Fruit fly (Drosophila melanogaster) whole organism, embryonic: ENCODE measurements around the gene Pdxk.

Experiments used
- ATbp ChIP-seq: fragments of 200-800 bp; sonication (Bioruptor generic); optimal IDR thresholded peaks from 2 replicates; lab custom pipeline; 2017; ENCODE audit warnings: missing biosample characterization, mild to moderate bottlenecking, missing genetic modification characterization, missing genetic modification reagents
- CG10209 ChIP-seq: fragments of 200-800 bp; sonication (Bioruptor generic); optimal IDR thresholded peaks from 3 replicates; lab custom pipeline; 2017; ENCODE audit warnings: missing biosample characterization, mild to moderate bottlenecking, missing genetic modification characterization, missing genetic modification reagents
- CG10462 ChIP-seq: fragments of 200-800 bp; sonication (Bioruptor generic); optimal IDR thresholded peaks from 2 replicates; lab custom pipeline; 2016; ENCODE audit warnings: missing biosample characterization, missing genetic modification characterization
- CG11398 ChIP-seq: fragments of 200-800 bp; sonication (Bioruptor generic); optimal IDR thresholded peaks from 2 replicates; lab custom pipeline; 2016; ENCODE audit warnings: missing biosample characterization, missing genetic modification characterization
- CG12155 ChIP-seq: fragments of 200-800 bp; sonication (Bioruptor generic); optimal IDR thresholded peaks from 3 replicates; lab custom pipeline; 2016; ENCODE audit warnings: missing biosample characterization, missing genetic modification characterization
- CG13624 ChIP-seq: fragments of 200-800 bp; sonication (Bioruptor generic); optimal IDR thresholded peaks from 2 replicates; lab custom pipeline; 2016; ENCODE audit warnings: missing biosample characterization, missing genetic modification characterization
- CG14860 ChIP-seq: fragments of 200-800 bp; sonication (Bioruptor generic); IDR thresholded peaks from 3 replicates; pipeline ENCODE4 v1.3.6; 2022; ENCODE audit warnings: missing biosample characterization, missing genetic modification characterization; ENCODE audit not compliant: partially characterized antibody
- CG15269 ChIP-seq: fragments of 200-800 bp; sonication (Bioruptor generic); optimal IDR thresholded peaks from 2 replicates; lab custom pipeline; 2018; ENCODE audit warnings: missing biosample characterization, mild to moderate bottlenecking, missing genetic modification characterization, moderate library complexity
- CG1529 ChIP-seq: fragments of 200-800 bp; sonication (Bioruptor generic); optimal IDR thresholded peaks from 3 replicates; lab custom pipeline; 2018; ENCODE audit warnings: missing biosample characterization, missing genetic modification characterization
- CG1647 ChIP-seq: fragments of 200-800 bp; sonication (Bioruptor generic); optimal IDR thresholded peaks from 3 replicates; lab custom pipeline; 2016; ENCODE audit warnings: missing biosample characterization, missing genetic modification characterization
- CG16815 ChIP-seq: fragments of 200-800 bp; sonication (Bioruptor generic); optimal IDR thresholded peaks from 3 replicates; lab custom pipeline; 2017; ENCODE audit warnings: missing biosample characterization, mild to moderate bottlenecking, missing genetic modification characterization
- CG17186 ChIP-seq: fragments of 200-800 bp; sonication (Bioruptor generic); optimal IDR thresholded peaks from 3 replicates; lab custom pipeline; 2017; ENCODE audit warnings: missing biosample characterization, missing genetic modification reagents, missing genetic modification characterization
- CG30403 ChIP-seq: fragments of 200-800 bp; sonication (Bioruptor generic); optimal IDR thresholded peaks from 3 replicates; lab custom pipeline; 2016; ENCODE audit warnings: missing biosample characterization, missing genetic modification characterization
- CG34376 ChIP-seq: fragments of 200-800 bp; sonication (Bioruptor generic); optimal IDR thresholded peaks from 2 replicates; lab custom pipeline; 2018; ENCODE audit warnings: missing biosample characterization, mild to moderate bottlenecking, missing genetic modification characterization
- CG4617 ChIP-seq: fragments of 200-800 bp; sonication (Bioruptor generic); optimal IDR thresholded peaks from 3 replicates; lab custom pipeline; 2016; ENCODE audit warnings: missing biosample characterization, missing genetic modification characterization, borderline replicate concordance
- CG5953 ChIP-seq: fragments of 200-800 bp; sonication (Bioruptor generic); IDR thresholded peaks from 2 replicates; pipeline ENCODE4 v1.3.6; 2022; ENCODE audit warnings: missing biosample characterization, missing genetic modification characterization
- D ChIP-seq, 2 experiments: fragments of 200-800 bp in 1 of 2; fragments of >200 bp in 1 of 2; sonication (Bioruptor generic) in 1 of 2; optimal IDR thresholded peaks; 2 replicates in 1 of 2; 3 replicates in 1 of 2; lab custom pipeline; 2017; ENCODE audit warnings: mild to moderate bottlenecking in 1 of 2, missing biosample characterization in 1 of 2, missing genetic modification characterization in 1 of 2, missing genetic modification reagents in 1 of 2
- D19B ChIP-seq: fragments of 200-800 bp; sonication (Bioruptor generic); optimal IDR thresholded peaks from 2 replicates; lab custom pipeline; 2017; ENCODE audit warnings: missing biosample characterization, mild to moderate bottlenecking, missing genetic modification characterization
- Fer2 ChIP-seq: fragments of 200-800 bp; sonication (Bioruptor generic); optimal IDR thresholded peaks from 2 replicates; lab custom pipeline; 2018; ENCODE audit warnings: missing biosample characterization, mild to moderate bottlenecking, missing genetic modification characterization, moderate library complexity
- Lpt ChIP-seq: fragments of >200 bp; optimal IDR thresholded peaks from 2 replicates; lab custom pipeline; 2018; ENCODE audit warnings: missing biosample characterization, missing genetic modification characterization
- MTF-1 ChIP-seq: fragments of 200-800 bp; sonication (Bioruptor generic); optimal IDR thresholded peaks from 2 replicates; lab custom pipeline; 2018; ENCODE audit warnings: missing biosample characterization, mild to moderate bottlenecking, missing genetic modification characterization, borderline replicate concordance
- NK7.1 ChIP-seq: fragments of 200-800 bp; sonication (Bioruptor generic); optimal IDR thresholded peaks from 3 replicates; lab custom pipeline; 2016; ENCODE audit warnings: missing biosample characterization, missing genetic modification characterization
- Nf-YA ChIP-seq: fragments of 200-800 bp; sonication (Bioruptor generic); IDR thresholded peaks from 2 replicates; pipeline ENCODE4 v1.3.6; 2022; ENCODE audit warnings: missing biosample characterization, missing genetic modification characterization
- Sry-δ ChIP-seq: fragments of 200-800 bp; sonication (Bioruptor generic); optimal IDR thresholded peaks from 2 replicates; lab custom pipeline; 2016; ENCODE audit warnings: missing biosample characterization, missing genetic modification characterization
- al ChIP-seq: fragments of 200-800 bp; sonication (Bioruptor generic); IDR thresholded peaks from 2 replicates; pipeline ENCODE4 v1.3.6; 2022; ENCODE audit warnings: missing biosample characterization, missing genetic modification characterization
- ara ChIP-seq: fragments of 200-800 bp; sonication (Bioruptor generic); IDR thresholded peaks from 2 replicates; pipeline ENCODE4 v1.3.6; 2022; ENCODE audit warnings: missing biosample characterization, missing genetic modification characterization
- br ChIP-seq: fragments of >200 bp; optimal IDR thresholded peaks from 2 replicates; lab custom pipeline; 2017
- cas ChIP-seq: fragments of 200-800 bp; sonication (Bioruptor generic); IDR thresholded peaks from 2 replicates; pipeline ENCODE4 v1.3.6; 2022; ENCODE audit warnings: missing biosample characterization, missing genetic modification characterization
- chif ChIP-seq, 2 experiments: fragments of 200-800 bp; sonication (Bioruptor generic); optimal IDR thresholded peaks; 3 replicates each; lab custom pipeline; 2016; ENCODE audit warnings: missing biosample characterization in 2 of 2, missing genetic modification characterization in 2 of 2
- dysf ChIP-seq: fragments of 200-800 bp; sonication (Bioruptor generic); IDR thresholded peaks from 3 replicates; pipeline ENCODE4 v1.3.6; 2022; ENCODE audit warnings: missing biosample characterization, missing genetic modification characterization
- exex ChIP-seq: fragments of 200-800 bp; sonication (Bioruptor generic); optimal IDR thresholded peaks from 4 replicates; lab custom pipeline; 2018; ENCODE audit warnings: missing biosample characterization, mild to moderate bottlenecking, missing genetic modification characterization, moderate library complexity
- fd96Cb ChIP-seq: fragments of 200-800 bp; sonication (Bioruptor generic); optimal IDR thresholded peaks from 2 replicates; lab custom pipeline; 2018; ENCODE audit warnings: missing biosample characterization, mild to moderate bottlenecking, missing genetic modification characterization, moderate library complexity
- fu2 ChIP-seq: fragments of 200-800 bp; sonication (Bioruptor generic); optimal IDR thresholded peaks from 2 replicates; lab custom pipeline; 2016; ENCODE audit warnings: missing biosample characterization, missing genetic modification characterization
- lmd ChIP-seq: fragments of 200-800 bp; sonication (Bioruptor generic); IDR thresholded peaks from 2 replicates; pipeline ENCODE4 v1.3.6; 2022; ENCODE audit warnings: missing biosample characterization, missing genetic modification characterization
- lov ChIP-seq, 2 experiments: fragments of 200-800 bp in 1 of 2; fragments of >200 bp in 1 of 2; sonication (Bioruptor generic) in 1 of 2; IDR thresholded peaks in 1 of 2; optimal IDR thresholded peaks in 1 of 2; 2 replicates in 1 of 2; 3 replicates in 1 of 2; pipeline versions ENCODE4 v1.3.6 to Lab custom; 2017 to 2022; ENCODE audit warnings: missing biosample characterization in 1 of 2, missing genetic modification characterization in 1 of 2
- mirr ChIP-seq: fragments of 200-800 bp; sonication (Bioruptor generic); optimal IDR thresholded peaks from 3 replicates; lab custom pipeline; 2018; ENCODE audit warnings: missing biosample characterization, mild to moderate bottlenecking, missing genetic modification characterization
- nerfin-1 ChIP-seq: fragments of 200-800 bp; sonication (Bioruptor generic); optimal IDR thresholded peaks from 3 replicates; lab custom pipeline; 2019; ENCODE audit warnings: missing biosample characterization, mild to moderate bottlenecking, missing genetic modification characterization, moderate library complexity
- onecut ChIP-seq: fragments of 200-800 bp; sonication (Bioruptor generic); IDR thresholded peaks from 2 replicates; pipeline ENCODE4 v1.3.6; 2022; ENCODE audit warnings: missing biosample characterization, missing genetic modification characterization
- pnt ChIP-seq: fragments of 200-800 bp; sonication (Bioruptor generic); optimal IDR thresholded peaks from 3 replicates; lab custom pipeline; 2016; ENCODE audit warnings: missing biosample characterization, missing genetic modification characterization
- pros ChIP-seq: fragments of 200-800 bp; sonication (Bioruptor generic); optimal IDR thresholded peaks from 3 replicates; lab custom pipeline; 2019; ENCODE audit warnings: missing biosample characterization, mild to moderate bottlenecking, missing genetic modification characterization, moderate library complexity
- repo ChIP-seq: fragments of 200-800 bp; sonication (Bioruptor generic); optimal IDR thresholded peaks from 2 replicates; lab custom pipeline; 2016; ENCODE audit warnings: missing biosample characterization, missing genetic modification characterization
- shn ChIP-seq: fragments of 200-800 bp; sonication (Bioruptor generic); optimal IDR thresholded peaks from 3 replicates; lab custom pipeline; 2016; ENCODE audit warnings: missing biosample characterization, missing genetic modification characterization
- sisA ChIP-seq: fragments of 200-800 bp; sonication (Bioruptor generic); IDR thresholded peaks from 2 replicates; pipeline ENCODE4 v1.3.6; 2022; ENCODE audit warnings: missing biosample characterization, missing genetic modification characterization
- tap ChIP-seq: fragments of 200-800 bp; optimal IDR thresholded peaks from 3 replicates; lab custom pipeline; 2019; ENCODE audit warnings: missing biosample characterization, mild to moderate bottlenecking, missing genetic modification characterization, moderate library complexity
- tup ChIP-seq: fragments of 200-800 bp; sonication (Bioruptor generic); optimal IDR thresholded peaks from 2 replicates; lab custom pipeline; 2016; ENCODE audit warnings: missing biosample characterization, mild to moderate bottlenecking, missing genetic modification characterization, moderate library complexity
- unpg ChIP-seq: fragments of 200-800 bp; sonication (Bioruptor generic); optimal IDR thresholded peaks from 3 replicates; lab custom pipeline; 2018; ENCODE audit warnings: missing biosample characterization, mild to moderate bottlenecking, missing genetic modification characterization, moderate library complexity
- vfl ChIP-seq: fragments of 200-800 bp; sonication (Bioruptor generic); optimal IDR thresholded peaks from 2 replicates; lab custom pipeline; 2016; ENCODE audit warnings: missing biosample characterization, missing genetic modification characterization
- wdn ChIP-seq: fragments of 200-800 bp; sonication (Bioruptor generic); IDR thresholded peaks from 2 replicates; pipeline ENCODE4 v1.3.6; 2022; ENCODE audit warnings: missing biosample characterization, missing genetic modification characterization
- zfh1 ChIP-seq: fragments of 200-800 bp; sonication (Bioruptor generic); IDR thresholded peaks from 3 replicates; pipeline ENCODE4 v1.3.6; 2022; ENCODE audit warnings: missing biosample characterization, missing genetic modification characterization

Pdxk gene

DNA sequence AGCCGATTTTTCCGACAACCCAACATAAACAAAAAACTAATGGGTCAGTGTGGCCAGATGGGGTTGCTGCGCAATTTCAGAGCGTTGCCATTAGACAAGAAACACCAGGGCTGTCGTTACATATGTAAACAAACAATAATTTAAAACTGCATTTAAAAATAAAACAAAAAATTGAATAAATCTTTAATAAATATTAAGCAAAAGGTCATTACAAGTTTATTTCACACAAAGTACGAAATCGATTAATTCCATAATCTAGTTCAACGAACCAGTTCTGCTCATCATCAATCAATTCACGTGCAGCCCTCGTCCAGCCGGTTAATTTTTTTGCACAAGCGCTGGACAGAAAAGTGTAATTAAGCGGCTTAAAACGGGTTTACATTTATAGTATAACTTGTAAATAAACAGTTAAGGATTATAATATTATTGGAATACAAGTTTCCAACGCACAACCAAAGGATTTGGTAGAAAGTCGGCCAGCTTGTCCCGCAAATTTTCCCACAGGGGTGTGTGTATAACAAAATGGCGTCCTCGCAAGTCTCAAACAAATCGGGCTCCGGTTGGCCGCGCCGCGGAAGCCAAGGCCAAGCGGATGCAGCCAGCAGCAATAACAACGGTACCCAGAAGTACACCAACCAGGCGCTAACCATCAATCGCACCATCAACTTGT lies 50.8 kb downstream of the Pdxk start, which contains the start of the genes CG4022 and Cpsf5 (continued):
- peak; percentile 81 for TF ChIP-seq tap
- peak; percentile 76 for TF ChIP-seq CG1529 (GFP tag; lab: Kevin White, UChicago)
- peak; percentile 55; the same call in 1 of the 2 replicates for TF ChIP-seq wdn (GFP tag; lab: Robert Waterston, UW)
- no peak for TF ChIP-seq D (optimal IDR thresholded peaks at IDR 0.05; lab: Kevin White, UChicago)
- peak; percentile 75 for TF ChIP-seq D (GFP tag; optimal IDR thresholded peaks at IDR 0.05; lab: Kevin White, UChicago)
- TF ChIP-seq ATbp (GFP tag; lab: Kevin White, UChicago): peak; percentile 62
- peak; percentile 84 for TF ChIP-seq dysf (GFP tag; lab: Robert Waterston, UW)
- TF ChIP-seq CG16815 (GFP tag; lab: Kevin White, UChicago): peak; percentile 70
- no peak for TF ChIP-seq MTF-1 (GFP tag; lab: Kevin White, UChicago)
- no peak for TF ChIP-seq fu2 (GFP tag; lab: Kevin White, UChicago)
- peak; percentile 67 for TF ChIP-seq CG10462 (GFP tag; lab: Kevin White, UChicago)
- TF ChIP-seq mirr (GFP tag; lab: Kevin White, UChicago): peak; percentile 48
- no peak for TF ChIP-seq lov (optimal IDR thresholded peaks at IDR 0.05; lab: Kevin White, UChicago)
- TF ChIP-seq lov (GFP tag; IDR thresholded peaks at IDR 0.05; lab: Robert Waterston, UW): peak; percentile 71; the same call in 2 of the 3 replicates
- peak; percentile 83 for TF ChIP-seq zfh1 (GFP tag; lab: Robert Waterston, UW)
- peak; percentile 82 for TF ChIP-seq sisA (GFP tag; lab: Robert Waterston, UW)
- TF ChIP-seq CG15269 (tag; lab: Kevin White, UChicago): peak; percentile 88
- peak; percentile 90 for TF ChIP-seq CG30403 (GFP tag; lab: Kevin White, UChicago)
- peak; percentile 79 for TF ChIP-seq al (GFP tag; lab: Robert Waterston, UW)
- peak; percentile 80 for TF ChIP-seq CG10209 (GFP tag; lab: Kevin White, UChicago)
- TF ChIP-seq CG17186 (GFP tag; lab: Kevin White, UChicago): peak; percentile 90
- peak; percentile 45 for TF ChIP-seq D19B (GFP tag; lab: Kevin White, UChicago)
- peak; percentile 1; the same call in 1 of the 2 replicates for TF ChIP-seq CG5953
- TF ChIP-seq lmd (GFP tag; lab: Robert Waterston, UW): peak; percentile 81
- peak; percentile 87 for TF ChIP-seq ara (GFP tag; lab: Robert Waterston, UW)
- peak; percentile 82 for TF ChIP-seq CG12155 (GFP tag; lab: Kevin White, UChicago)
- TF ChIP-seq chif (GFP tag; optimal IDR thresholded peaks at IDR 0.05; lab: Kevin White, UChicago): peak; percentile 63 to 70
- peak; percentile 69 for TF ChIP-seq nerfin-1 (tag; lab: Kevin White, UChicago)
- TF ChIP-seq CG34376 (GFP tag; lab: Kevin White, UChicago): peak; percentile 23
- peak; percentile 51 for TF ChIP-seq pnt (GFP tag; lab: Kevin White, UChicago)
- no peak for TF ChIP-seq pros (GFP tag; lab: Kevin White, UChicago)
- peak; percentile 67 for TF ChIP-seq Fer2 (tag; lab: Kevin White, UChicago)
- peak; percentile 54 for TF ChIP-seq vfl (GFP tag; lab: Kevin White, UChicago)
- TF ChIP-seq CG1647 (GFP tag; lab: Kevin White, UChicago): peak; percentile 53
- peak; percentile 41 for TF ChIP-seq tup (GFP tag; lab: Kevin White, UChicago)
- peak; percentile 44 for TF ChIP-seq shn (GFP tag; lab: Kevin White, UChicago)
- peak; percentile 2 for TF ChIP-seq repo (GFP tag; lab: Kevin White, UChicago)
- TF ChIP-seq exex (tag; lab: Kevin White, UChicago): peak; percentile 77
- TF ChIP-seq br (lab: Kevin White, UChicago): no peak
- TF ChIP-seq CG13624: peak; percentile 60
- peak; percentile 42 for TF ChIP-seq Sry-δ (GFP tag; lab: Kevin White, UChicago)
- TF ChIP-seq unpg (GFP tag; lab: Kevin White, UChicago): peak; percentile 87
- peak; percentile 68 for TF ChIP-seq fd96Cb (tag; lab: Kevin White, UChicago)
- TF ChIP-seq Lpt: no peak
- peak; percentile 74 for TF ChIP-seq cas (GFP tag; lab: Robert Waterston, UW)
- peak; percentile 81 for TF ChIP-seq onecut (GFP tag; lab: Robert Waterston, UW)
- peak; percentile 85 for TF ChIP-seq CG4617
- no peak for TF ChIP-seq CG14860
- TF ChIP-seq NK7.1 (GFP tag; lab: Kevin White, UChicago): no peak
- no peak for TF ChIP-seq CG11398 (GFP tag; lab: Kevin White, UChicago)
- TF ChIP-seq Nf-YA: peak; percentile 71
